Fruit fly (Drosophila melanogaster) whole organism, wandering third instar larva: Measurements from ENCODE around the gene RhoGAP18B.

Experiments
- CG9705 ChIP-seq: fragments of 200-800 bp; sonication (Bioruptor generic); optimal IDR thresholded peaks from 2 replicates; lab custom pipeline; 2018; ENCODE audit warnings: missing biosample characterization, mild to moderate bottlenecking, missing genetic modification characterization
- GATAd ChIP-seq: sonication (Bioruptor generic); optimal IDR thresholded peaks from 2 replicates; lab custom pipeline; 2016; ENCODE audit warnings: missing biosample characterization, missing genetic modification characterization
- OdsH ChIP-seq: fragments of 200-800 bp; sonication (Bioruptor generic); optimal IDR thresholded peaks from 2 replicates; lab custom pipeline; 2016; ENCODE audit warnings: missing biosample characterization, mild to moderate bottlenecking, missing genetic modification characterization
- Vsx2 ChIP-seq: fragments of 200-300, 225-300 bp; sonication (Bioruptor generic); optimal IDR thresholded peaks from 2 replicates; lab custom pipeline; 2018; ENCODE audit warnings: missing biosample characterization, missing genetic modification characterization; ENCODE audit not compliant: partially characterized antibody
- brk ChIP-seq: fragments of 200-800 bp; sonication (Bioruptor generic); optimal IDR thresholded peaks from 2 replicates; lab custom pipeline; 2016; ENCODE audit warnings: missing biosample characterization, mild to moderate bottlenecking, missing genetic modification characterization
- h ChIP-seq: fragments of 200-800 bp; sonication (Bioruptor generic); optimal IDR thresholded peaks from 3 replicates; lab custom pipeline; 2016; ENCODE audit warnings: missing biosample characterization, mild to moderate bottlenecking, missing genetic modification characterization
- psq ChIP-seq: fragments of 200-800 bp; sonication (Bioruptor generic); optimal IDR thresholded peaks from 3 replicates; lab custom pipeline; 2017; ENCODE audit warnings: missing biosample characterization, mild to moderate bottlenecking, missing genetic modification characterization, moderate library complexity
- rgr ChIP-seq: fragments of 200-800 bp; sonication (Bioruptor generic); optimal IDR thresholded peaks from 3 replicates; lab custom pipeline; 2016; ENCODE audit warnings: missing biosample characterization, mild to moderate bottlenecking, missing genetic modification characterization
- usp ChIP-seq: fragments of >200 bp; optimal IDR thresholded peaks from 2 replicates; lab custom pipeline; 2017; ENCODE audit warnings: missing biosample characterization, missing genetic modification characterization

dm6 chrX:19167032-19167568 lies at the start of gene RhoGAP18B:
- TF ChIP-seq rgr (GFP tag; lab: Kevin White, UChicago): no peak
- TF ChIP-seq brk (GFP tag; lab: Kevin White, UChicago): no peak
- TF ChIP-seq h (GFP tag; lab: Kevin White, UChicago): no peak
- TF ChIP-seq CG9705 (GFP tag; lab: Kevin White, UChicago): no peak
- TF ChIP-seq usp (GFP tag; lab: Kevin White, UChicago): no peak
- no peak for TF ChIP-seq psq (GFP tag; lab: Kevin White, UChicago)
- TF ChIP-seq Vsx2 (GFP tag; lab: Kevin White, UChicago): no peak
- no peak for TF ChIP-seq GATAd
- no peak for TF ChIP-seq OdsH (GFP tag; lab: Kevin White, UChicago)
